Fruit fly (Drosophila melanogaster) whole organism: ENCODE results near the gene CG9288.

Experiments used
- CG8478 ChIP-seq: fragments of >200 bp; optimal IDR thresholded peaks from 2 replicates; lab custom pipeline; 2018; ENCODE audit warnings: inconsistent platforms
- Dll ChIP-seq: fragments of >200 bp; optimal IDR thresholded peaks from 2 replicates; lab custom pipeline; 2017
- EcR ChIP-seq, 2 experiments: fragments of >200 bp; optimal IDR thresholded peaks; 2 replicates each; lab custom pipeline; 2017; ENCODE audit warnings: missing biosample characterization in 2 of 2, missing genetic modification characterization in 2 of 2, missing genetic modification reagents in 2 of 2
- pan ChIP-seq: fragments of >200 bp; optimal IDR thresholded peaks from 2 replicates; lab custom pipeline; 2017
- psq ChIP-seq: fragments of >200 bp; optimal IDR thresholded peaks from 2 replicates; lab custom pipeline; 2017
- usp ChIP-seq: fragments of >200 bp; optimal IDR thresholded peaks from 2 replicates; lab custom pipeline; 2017; ENCODE audit warnings: missing biosample characterization, missing genetic modification characterization, mixed read lengths

Gene CG9288

dm6 chr3R:13804971-13805603, 25.7 kb downstream of the CG9288 start:
- TF ChIP-seq usp (GFP tag; lab: Kevin White, UChicago) (no peak), CG8478 (lab: Kevin White, UChicago) (no peak), pan (lab: Kevin White, UChicago) (no peak), EcR (GFP tag; optimal IDR thresholded peaks at IDR 0.05; lab: Kevin White, UChicago) (no peak), Dll (lab: Kevin White, UChicago) (no peak), psq (lab: Kevin White, UChicago) (no peak)

DNA sequence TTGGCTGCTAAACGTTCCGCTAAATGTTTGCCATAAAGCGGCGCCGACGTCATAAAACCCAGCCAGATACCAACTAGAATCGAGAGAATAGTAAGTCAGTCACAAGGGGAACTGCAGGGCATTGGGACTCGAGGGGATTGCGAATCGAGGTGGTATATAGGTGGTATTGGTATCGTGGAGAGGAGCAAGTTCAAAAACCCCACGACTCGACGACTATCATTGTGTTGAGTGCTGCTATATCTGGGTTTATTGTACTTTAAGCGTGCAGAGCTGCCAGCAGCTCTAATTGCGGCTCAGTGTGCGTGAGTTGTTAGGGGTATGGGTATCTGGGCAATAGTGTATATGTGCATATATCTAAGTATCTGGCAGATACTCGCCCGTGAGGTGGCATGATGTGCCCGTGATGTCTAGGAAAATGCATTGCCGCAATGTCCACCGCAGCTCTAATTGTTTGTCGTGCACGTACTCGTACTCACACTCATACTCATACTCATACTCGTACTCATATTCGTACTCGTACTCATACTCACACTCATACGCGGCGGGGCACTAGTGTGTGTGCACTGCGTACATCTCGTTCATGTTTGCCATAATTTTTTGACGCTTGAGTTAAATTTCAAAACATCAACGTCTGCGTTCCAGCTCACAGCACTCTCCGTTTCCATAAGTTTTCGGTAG, 26.7 kb downstream of the CG9288 start:
- TF ChIP-seq pan (lab: Kevin White, UChicago) (no peak), EcR (GFP tag; optimal IDR thresholded peaks at IDR 0.05; lab: Kevin White, UChicago) (peak in 1 of 2 experiments; percentile 93)

DNA sequence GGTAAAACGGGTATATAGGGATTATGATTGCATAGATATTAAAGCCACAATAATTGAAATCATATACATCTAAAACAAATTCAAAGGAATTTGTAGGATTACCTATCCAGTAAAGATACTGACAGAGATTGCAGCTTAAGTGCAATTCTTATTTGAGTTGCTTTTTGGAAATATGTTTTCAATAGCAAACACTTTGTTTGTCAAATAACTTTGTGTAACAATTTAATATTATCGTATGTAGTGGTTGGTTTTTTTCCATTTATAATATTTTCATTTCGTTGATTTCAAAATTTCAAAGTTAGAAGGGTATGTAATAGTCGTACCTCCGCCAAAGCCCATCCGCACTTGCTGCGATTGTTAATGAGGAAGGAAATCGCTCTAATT, 27.3 kb downstream of the CG9288 start:
- TF ChIP-seq EcR (GFP tag; optimal IDR thresholded peaks at IDR 0.05; lab: Kevin White, UChicago) (no peak), pan (lab: Kevin White, UChicago) (peak; percentile 25)

DNA sequence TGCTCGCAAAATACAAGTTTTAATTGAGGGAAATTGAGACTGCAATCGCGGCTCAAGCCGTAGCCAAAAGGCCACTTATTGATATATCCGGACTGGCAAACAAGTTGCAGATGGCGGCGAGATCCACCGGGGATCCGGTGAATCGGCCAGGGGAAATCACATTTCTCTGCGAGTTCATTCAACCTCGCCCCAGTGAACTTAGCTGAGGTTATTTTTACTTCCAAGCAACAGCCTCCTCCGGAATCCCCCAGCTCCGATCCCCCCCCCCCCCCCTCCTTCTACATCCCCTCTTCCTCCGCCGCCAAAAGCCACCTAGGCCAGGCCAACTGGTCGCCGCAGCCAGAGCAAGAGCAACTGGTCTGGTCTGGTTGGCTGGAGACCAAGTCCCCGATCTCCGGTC, 27.9 kb downstream of the CG9288 start:
- TF ChIP-seq EcR (GFP tag; optimal IDR thresholded peaks at IDR 0.05; lab: Kevin White, UChicago) (peak; percentile 61 to 99), psq (lab: Kevin White, UChicago) (no peak)

DNA sequence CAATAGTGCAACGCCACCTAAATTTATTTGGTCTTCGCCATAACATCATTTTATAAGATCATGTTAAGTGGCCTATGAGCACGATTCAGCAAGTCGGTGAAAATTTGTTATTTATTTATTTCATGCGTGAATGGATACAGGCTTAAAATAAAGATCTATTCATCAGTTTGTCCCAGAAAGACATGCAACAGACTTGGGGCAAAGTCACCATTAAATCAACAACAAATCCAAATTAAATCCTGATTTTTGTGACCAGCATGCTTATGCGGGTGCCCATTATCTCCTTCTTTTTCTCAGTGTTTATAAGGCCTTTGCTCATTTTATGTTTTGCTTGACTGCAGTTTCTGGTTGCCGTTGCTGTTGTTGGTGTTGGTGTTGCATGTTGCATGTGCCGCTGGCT, 28.5 kb downstream of the CG9288 start:
- TF ChIP-seq pan (lab: Kevin White, UChicago) (no peak), Dll (lab: Kevin White, UChicago) (no peak), CG8478 (lab: Kevin White, UChicago) (no peak), EcR (GFP tag; optimal IDR thresholded peaks at IDR 0.05; lab: Kevin White, UChicago) (no peak), psq (lab: Kevin White, UChicago) (no peak), usp (GFP tag; lab: Kevin White, UChicago) (no peak)

- TF ChIP-seq pan (lab: Kevin White, UChicago) (no peak), psq (lab: Kevin White, UChicago) (no peak), CG8478 (lab: Kevin White, UChicago) (no peak), EcR (GFP tag; optimal IDR thresholded peaks at IDR 0.05; lab: Kevin White, UChicago) (peak in 1 of 2 experiments; percentile 14), Dll (lab: Kevin White, UChicago) (no peak)
Observed at dm6 chr3R:13809261-13809660, 29.8 kb downstream of the CG9288 start.

- TF ChIP-seq usp (GFP tag; lab: Kevin White, UChicago) = no peak
- TF ChIP-seq Dll (lab: Kevin White, UChicago) = no peak
- no peak for TF ChIP-seq pan (lab: Kevin White, UChicago)
- no peak for TF ChIP-seq CG8478 (lab: Kevin White, UChicago)
Observed at dm6 chr3R:13810308-13810707, 30.9 kb downstream of the CG9288 start.

DNA sequence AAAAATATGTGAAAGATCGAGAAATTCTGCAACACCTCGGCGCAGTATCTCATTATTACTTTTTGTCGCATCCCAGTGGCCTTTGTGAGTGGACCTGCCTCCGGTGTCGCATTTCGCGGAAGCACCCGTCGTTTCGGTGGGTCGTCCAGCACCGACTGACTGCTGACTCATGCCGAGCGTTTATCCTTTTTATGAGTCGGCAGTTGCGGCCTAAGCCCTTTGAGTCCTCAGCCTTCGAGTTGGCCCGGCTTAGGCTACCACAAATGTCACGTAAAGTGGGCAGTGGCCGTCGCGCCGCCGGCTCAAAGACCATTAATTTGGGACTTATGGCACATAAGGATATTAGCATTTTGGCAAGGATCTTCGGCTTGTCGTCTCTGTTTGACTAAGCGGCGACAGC, 32.3 kb downstream of the CG9288 start:
- TF ChIP-seq Dll (lab: Kevin White, UChicago) (no peak), psq (lab: Kevin White, UChicago) (no peak), usp (GFP tag; lab: Kevin White, UChicago) (no peak), EcR (GFP tag; optimal IDR thresholded peaks at IDR 0.05; lab: Kevin White, UChicago) (no peak), CG8478 (lab: Kevin White, UChicago) (no peak)

- peak; percentile 11 for TF ChIP-seq CG8478 (lab: Kevin White, UChicago)
- TF ChIP-seq Dll (lab: Kevin White, UChicago) = peak; percentile 94
- TF ChIP-seq EcR (GFP tag; optimal IDR thresholded peaks at IDR 0.05; lab: Kevin White, UChicago) = peak in 1 of 2 experiments; percentile 20
- no peak for TF ChIP-seq pan (lab: Kevin White, UChicago)
Observed at dm6 chr3R:13812736-13813250, 33.4 kb downstream of the CG9288 start, which contains the start of the genes tal-1A, tal-2A, tal-3A and tal-AA. TSS of gene tal-1A (plus strand) at chr3R:13813109. TSS of gene tal-2A (plus strand) at chr3R:13813109. TSS of gene tal-3A (plus strand) at chr3R:13813109. TSS of gene tal-AA (plus strand) at chr3R:13813109.

- TF ChIP-seq EcR (GFP tag; optimal IDR thresholded peaks at IDR 0.05; lab: Kevin White, UChicago) = peak in 1 of 2 experiments; percentile 46
- TF ChIP-seq CG8478 (lab: Kevin White, UChicago) = no peak
- no peak for TF ChIP-seq usp (GFP tag; lab: Kevin White, UChicago)
- TF ChIP-seq pan (lab: Kevin White, UChicago) = no peak
- TF ChIP-seq Dll (lab: Kevin White, UChicago) = peak; percentile 26
Observed at dm6 chr3R:13815022-13815440, 35.6 kb downstream of the CG9288 start.

dm6 chr3R:13815566-13816374, 36.3 kb downstream of the CG9288 start:
- TF ChIP-seq psq (lab: Kevin White, UChicago) = no peak
- peak; percentile 50 for TF ChIP-seq pan (lab: Kevin White, UChicago)
- TF ChIP-seq EcR (GFP tag; optimal IDR thresholded peaks at IDR 0.05; lab: Kevin White, UChicago) = no peak
